Fruit fly (Drosophila melanogaster): ENCODE measurements around the gene CG32199.

CG32199 gene

DNA sequence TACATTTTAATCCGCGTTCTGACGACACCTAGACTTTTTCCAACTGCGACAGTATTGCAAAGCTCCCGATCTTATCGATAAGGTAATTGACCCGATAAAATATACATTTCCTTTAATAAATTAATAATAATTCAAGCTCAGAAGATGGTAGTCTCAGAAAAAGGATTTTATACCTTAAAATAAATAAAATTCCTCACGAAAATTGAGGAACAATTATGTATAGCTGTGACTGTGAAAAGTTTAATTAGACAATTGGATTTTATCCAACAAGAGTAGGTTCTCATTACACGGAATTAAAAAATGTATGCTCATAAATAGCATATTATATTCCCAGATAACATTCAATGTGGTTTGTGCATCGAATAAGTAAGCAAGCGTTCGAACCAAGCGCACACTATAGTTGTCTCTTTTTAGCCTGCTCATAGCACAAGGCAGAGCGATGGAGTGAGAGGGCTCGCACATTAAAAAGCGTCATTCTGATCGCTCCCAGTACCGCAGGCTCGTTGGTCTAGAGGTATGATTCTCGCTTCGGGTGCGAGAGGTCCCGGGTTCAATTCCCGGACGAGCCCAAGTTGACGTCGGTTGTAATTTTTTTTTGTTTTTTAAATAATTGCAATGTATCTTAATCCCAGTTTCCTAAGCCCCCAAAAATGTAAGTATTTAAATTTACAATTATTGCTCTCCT is 6.3 kb downstream of the CG32199 start, which contains the start of the genes CG13380 and CG4174 (continued):
- peak; percentile 42 for TF ChIP-seq gfzf (GFP tag; optimal IDR thresholded peaks at IDR 0.05)
- no peak for TF ChIP-seq yki (optimal IDR thresholded peaks at IDR 0.05)
- TF ChIP-seq CG8290 (GFP tag; optimal IDR thresholded peaks at IDR 0.05) = peak; percentile 58
- TF ChIP-seq CG8290 (tag; optimal IDR thresholded peaks at IDR 0.05) = no peak
- 0 out of 2 replicates have a peak, but pooled peaks have one; percentile 30 for TF ChIP-seq sob (GFP tag; IDR thresholded peaks at IDR 0.05)
- peak; percentile 46 for TF ChIP-seq Lhr (GFP tag; optimal IDR thresholded peaks at IDR 0.05)
- peak; percentile 90 for TF ChIP-seq zen (tag; optimal IDR thresholded peaks at IDR 0.05)
- peak; percentile 95 for TF ChIP-seq CG7963 (GFP tag; IDR thresholded peaks at IDR 0.05; ENCODE audit: partially characterized antibody)
- peak; percentile 11 for TF ChIP-seq gsb-n (tag; optimal IDR thresholded peaks at IDR 0.05)
- peak; percentile 41; the same call in 1 of the 2 replicates for TF ChIP-seq CG5953 (GFP tag; IDR thresholded peaks at IDR 0.05)
- TF ChIP-seq HmgZ (tag; optimal IDR thresholded peaks at IDR 0.05) = peak; percentile 68
- no peak for TF ChIP-seq CG10274 (GFP tag; optimal IDR thresholded peaks at IDR 0.05)
- peak; percentile 2 for TF ChIP-seq CG6254 (GFP tag; optimal IDR thresholded peaks at IDR 0.05)
- TF ChIP-seq Fer1 (GFP tag; optimal IDR thresholded peaks at IDR 0.05) = no peak
- TF ChIP-seq Sry-δ (GFP tag; optimal IDR thresholded peaks at IDR 0.05) = peak; percentile 13
- TF ChIP-seq dpn (GFP tag; optimal IDR thresholded peaks at IDR 0.05) = peak in 1 of 2 experiments; percentile 21
- no peak for TF ChIP-seq dimm (GFP tag; IDR thresholded peaks at IDR 0.05)
- peak; percentile 56; the same call in 1 of the 2 replicates for TF ChIP-seq sna (GFP tag; IDR thresholded peaks at IDR 0.05; ENCODE audit: partially characterized antibody)
- TF ChIP-seq tio (GFP tag; optimal IDR thresholded peaks at IDR 0.05) = no peak
- TF ChIP-seq hbn (GFP tag; IDR thresholded peaks at IDR 0.05; ENCODE audit: partially characterized antibody) = peak; percentile 54
- TF ChIP-seq hb (GFP tag; IDR thresholded peaks at IDR 0.05; ENCODE audit: partially characterized antibody) = peak; percentile 70
- peak in 1 of 2 experiments; percentile 96 for TF ChIP-seq insv (GFP tag; optimal IDR thresholded peaks at IDR 0.05)
- TF ChIP-seq lilli (GFP tag; optimal IDR thresholded peaks at IDR 0.05) = no peak
- peak; percentile 94 for TF ChIP-seq mld (GFP tag; IDR thresholded peaks at IDR 0.05; ENCODE audit: partially characterized antibody)
- TF ChIP-seq Bgb (GFP tag; IDR thresholded peaks at IDR 0.05; ENCODE audit: partially characterized antibody) = peak; percentile 90
- TF ChIP-seq stc (GFP tag; IDR thresholded peaks at IDR 0.05) = 0 out of 2 replicates have a peak, but pooled peaks have one; percentile 15
- no peak for TF ChIP-seq CG13624 (GFP tag; optimal IDR thresholded peaks at IDR 0.05)
- TF ChIP-seq Bdp1 (GFP tag; optimal IDR thresholded peaks at IDR 0.05) = peak; percentile 100
- TF ChIP-seq dysf (GFP tag; IDR thresholded peaks at IDR 0.05) = 0 out of 3 replicates have a peak, but pooled peaks have one; percentile 13
- TF ChIP-seq Dref (GFP tag; IDR thresholded peaks at IDR 0.05) = peak; percentile 27; the same call in 1 of the 2 replicates
- TF ChIP-seq p53 (GFP tag; optimal IDR thresholded peaks at IDR 0.05) = peak; percentile 36
- TF ChIP-seq br (optimal IDR thresholded peaks at IDR 0.05) = no peak
- peak; percentile 46; the same call in 2 of the 4 replicates for TF ChIP-seq chinmo (GFP tag; IDR thresholded peaks at IDR 0.05; ENCODE audit: partially characterized antibody)
- TF ChIP-seq CG9817 (tag; optimal IDR thresholded peaks at IDR 0.05) = no peak
- no peak for TF ChIP-seq vfl (GFP tag; optimal IDR thresholded peaks at IDR 0.05)
- no peak for TF ChIP-seq CG32772 (GFP tag; IDR thresholded peaks at IDR 0.05)
- TF ChIP-seq knrl (GFP tag; IDR thresholded peaks at IDR 0.05; ENCODE audit: partially characterized antibody) = peak; percentile 73
- TF ChIP-seq CG11247 (GFP tag; IDR thresholded peaks at IDR 0.05) = peak; percentile 12; the same call in 1 of the 2 replicates
- peak; percentile 35 for TF ChIP-seq pzg (GFP tag; optimal IDR thresholded peaks at IDR 0.05)
- no peak for TF ChIP-seq CG17612 (GFP tag; IDR thresholded peaks at IDR 0.05)
- TF ChIP-seq zen2 (GFP tag; IDR thresholded peaks at IDR 0.05; ENCODE audit: partially characterized antibody) = peak; percentile 87; the same call in 2 of the 3 replicates
- TF ChIP-seq Ets97D (GFP tag; optimal IDR thresholded peaks at IDR 0.05) = peak; percentile 25
- peak; percentile 12 for TF ChIP-seq CG12744 (GFP tag; optimal IDR thresholded peaks at IDR 0.05)
- peak; percentile 78 for TF ChIP-seq CG34224 (GFP tag; IDR thresholded peaks at IDR 0.05; ENCODE audit: partially characterized antibody)
- TF ChIP-seq CG13287 (GFP tag; IDR thresholded peaks at IDR 0.05; ENCODE audit: partially characterized antibody) = peak; percentile 69
- TF ChIP-seq CG10366 (GFP tag; IDR thresholded peaks at IDR 0.05) = 0 out of 2 replicates have a peak, but pooled peaks have one; percentile 7
- TF ChIP-seq CG1603 (tag; optimal IDR thresholded peaks at IDR 0.05) = peak; percentile 61
- TF ChIP-seq Scr (GFP tag; IDR thresholded peaks at IDR 0.05; ENCODE audit: partially characterized antibody) = peak; percentile 73
- TF ChIP-seq Gsc (GFP tag; IDR thresholded peaks at IDR 0.05) = no peak

Measured in whole organism, embryonic.